Fruit fly (Drosophila melanogaster) whole organism, embryonic: ENCODE measurements around the gene CG10866.

Source experiments
- Atf3 ChIP-seq: fragments of 200-800 bp; sonication (Bioruptor generic); optimal IDR thresholded peaks from 3 replicates; lab custom pipeline; 2016; ENCODE audit warnings: missing biosample characterization, missing genetic modification characterization
- CG10543 ChIP-seq: fragments of 200-800 bp; sonication (Bioruptor generic); optimal IDR thresholded peaks from 3 replicates; lab custom pipeline; 2017; ENCODE audit warnings: missing biosample characterization, mild to moderate bottlenecking, missing genetic modification characterization, moderate library complexity
- CG11093 ChIP-seq: fragments of 200-800 bp; sonication (Bioruptor generic); IDR thresholded peaks from 3 replicates; pipeline ENCODE4 v1.3.6; 2022; ENCODE audit warnings: missing biosample characterization, missing genetic modification characterization
- CG11247 ChIP-seq: fragments of 200-800 bp; sonication (Bioruptor generic); IDR thresholded peaks from 2 replicates; pipeline ENCODE4 v1.3.6; 2022; ENCODE audit warnings: missing biosample characterization, missing genetic modification characterization
- CG1603 ChIP-seq: fragments of 200-800 bp; sonication (Bioruptor generic); optimal IDR thresholded peaks from 2 replicates; lab custom pipeline; 2019; ENCODE audit warnings: missing biosample characterization, mild to moderate bottlenecking, missing genetic modification characterization, moderate library complexity
- CG16863 ChIP-seq: fragments of 200-800 bp; sonication (Bioruptor generic); optimal IDR thresholded peaks from 3 replicates; lab custom pipeline; 2016; ENCODE audit warnings: missing biosample characterization, missing genetic modification characterization
- CG2712 ChIP-seq: fragments of 200-800 bp; optimal IDR thresholded peaks from 3 replicates; lab custom pipeline; 2019; ENCODE audit warnings: missing biosample characterization, mild to moderate bottlenecking, missing genetic modification characterization, moderate library complexity
- CG31441 ChIP-seq: fragments of 200-800 bp; sonication (Bioruptor generic); IDR thresholded peaks from 2 replicates; pipeline ENCODE4 v1.3.6; 2022; ENCODE audit warnings: missing biosample characterization, missing genetic modification characterization
- Dfd ChIP-seq, 2 experiments: fragments of >200 bp; optimal IDR thresholded peaks; 2 replicates each; lab custom pipeline; 2017; ENCODE audit warnings: missing biosample characterization in 2 of 2, missing genetic modification characterization in 2 of 2
- Dp ChIP-seq: fragments of 200-800 bp; sonication (Bioruptor generic); optimal IDR thresholded peaks from 2 replicates; lab custom pipeline; 2018; ENCODE audit warnings: missing biosample characterization, mild to moderate bottlenecking, missing genetic modification characterization, moderate library complexity
- E2f2 ChIP-seq: fragments of 200-800 bp; sonication (Bioruptor generic); IDR thresholded peaks from 2 replicates; pipeline ENCODE4 v1.3.6; 2022; ENCODE audit warnings: missing biosample characterization, missing genetic modification characterization
- Fer1 ChIP-seq: fragments of 200-800 bp; sonication (Bioruptor generic); optimal IDR thresholded peaks from 2 replicates; lab custom pipeline; 2017; ENCODE audit warnings: missing biosample characterization, mild to moderate bottlenecking, missing genetic modification characterization
- HmgZ ChIP-seq: fragments of 200-800 bp; sonication (Bioruptor generic); optimal IDR thresholded peaks from 2 replicates; lab custom pipeline; 2018; ENCODE audit warnings: missing biosample characterization, mild to moderate bottlenecking, missing genetic modification characterization
- Nf-YC ChIP-seq: fragments of 200-800 bp; optimal IDR thresholded peaks from 3 replicates; lab custom pipeline; 2019; ENCODE audit warnings: missing biosample characterization, mild to moderate bottlenecking, missing genetic modification characterization, moderate library complexity
- Spps ChIP-seq: fragments of 200-800 bp; sonication (Bioruptor generic); optimal IDR thresholded peaks from 2 replicates; lab custom pipeline; 2018; ENCODE audit warnings: missing biosample characterization, mild to moderate bottlenecking, missing genetic modification characterization
- amos ChIP-seq: fragments of 200-800 bp; sonication (Bioruptor generic); IDR thresholded peaks from 2 replicates; pipeline ENCODE4 v1.3.6; 2022; ENCODE audit warnings: missing biosample characterization, missing genetic modification characterization; ENCODE audit not compliant: partially characterized antibody
- crol ChIP-seq: fragments of 200-800 bp; sonication (Bioruptor generic); IDR thresholded peaks from 2 replicates; pipeline ENCODE4 v1.3.6; 2022; ENCODE audit warnings: missing biosample characterization, missing genetic modification characterization
- dmrt11E ChIP-seq: fragments of 200-800 bp; sonication (Bioruptor generic); optimal IDR thresholded peaks from 3 replicates; lab custom pipeline; 2018; ENCODE audit warnings: missing biosample characterization, mild to moderate bottlenecking, missing genetic modification characterization, moderate library complexity
- gro ChIP-seq: fragments of 200-800 bp; sonication (Bioruptor generic); optimal IDR thresholded peaks from 2 replicates; lab custom pipeline; 2016; ENCODE audit warnings: missing biosample characterization, missing genetic modification characterization
- pros ChIP-seq: fragments of 200-800 bp; sonication (Bioruptor generic); optimal IDR thresholded peaks from 3 replicates; lab custom pipeline; 2019; ENCODE audit warnings: missing biosample characterization, mild to moderate bottlenecking, missing genetic modification characterization, moderate library complexity
- salm ChIP-seq: fragments of 200-800 bp; sonication (Bioruptor generic); optimal IDR thresholded peaks from 2 replicates; lab custom pipeline; 2018; ENCODE audit warnings: missing biosample characterization, mild to moderate bottlenecking, missing genetic modification characterization
- sens ChIP-seq: fragments of 200-800 bp; sonication (Bioruptor generic); peaks from one replicate; lab custom pipeline; 2016; ENCODE audit warnings: missing biosample characterization, missing genetic modification characterization
- seq ChIP-seq: fragments of 200-800 bp; sonication (Bioruptor generic); IDR thresholded peaks from 2 replicates; pipeline ENCODE4 v1.3.6; 2022; ENCODE audit warnings: missing biosample characterization, missing genetic modification characterization
- slp2 ChIP-seq: fragments of 200-800 bp; sonication (Bioruptor generic); optimal IDR thresholded peaks from 2 replicates; lab custom pipeline; 2016; ENCODE audit warnings: missing biosample characterization, missing genetic modification characterization
- z ChIP-seq: fragments of 200-800 bp; sonication (Bioruptor generic); IDR thresholded peaks from 3 replicates; pipeline ENCODE4 v1.3.6; 2022; ENCODE audit warnings: missing biosample characterization, missing genetic modification characterization

Gene CG10866

DNA sequence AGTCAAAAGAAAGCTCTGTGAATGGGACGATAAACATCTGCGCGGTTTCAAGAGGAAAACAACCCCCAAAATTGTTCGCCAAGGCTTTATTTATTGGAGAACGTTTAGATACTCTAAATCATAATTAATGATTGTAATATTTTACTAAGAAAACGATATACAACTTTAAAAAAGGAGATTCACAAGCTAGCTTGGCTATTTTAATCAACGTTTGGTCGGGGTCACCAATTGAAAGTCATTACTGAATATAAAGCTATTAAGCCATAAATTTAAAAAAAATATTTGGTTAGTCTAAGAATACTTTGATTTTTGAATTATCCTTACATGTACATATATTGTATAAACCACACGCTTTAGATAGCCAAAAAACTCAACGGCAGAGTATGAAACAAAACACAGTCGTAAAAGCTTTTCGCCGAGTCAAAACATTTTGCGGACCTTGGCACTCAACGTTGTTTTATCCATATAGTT lies 45.6 kb downstream of the CG10866 start, which contains the start of gene Fie (continued):
- no peak for TF ChIP-seq Dfd (GFP tag; optimal IDR thresholded peaks at IDR 0.05; lab: Kevin White, UChicago)
- TF ChIP-seq gro (GFP tag; lab: Kevin White, UChicago) = no peak
- no peak for TF ChIP-seq amos (GFP tag; lab: Robert Waterston, UW)
- peak; percentile 55 for TF ChIP-seq CG10543
- TF ChIP-seq CG31441 (GFP tag; lab: Robert Waterston, UW) = peak; percentile 68
- TF ChIP-seq E2f2 (GFP tag; lab: Robert Waterston, UW) = peak; percentile 34
- TF ChIP-seq CG16863 = peak; percentile 13
- no peak for TF ChIP-seq salm (tag; lab: Kevin White, UChicago)
- TF ChIP-seq CG11247 (GFP tag; lab: Robert Waterston, UW) = no peak
- no peak for TF ChIP-seq Atf3 (GFP tag; lab: Kevin White, UChicago)
- TF ChIP-seq CG2712 = peak; percentile 56
- peak; percentile 87 for TF ChIP-seq Fer1 (GFP tag; lab: Kevin White, UChicago)
- TF ChIP-seq CG11093 (GFP tag; lab: Robert Waterston, UW) = no peak
- TF ChIP-seq HmgZ (tag; lab: Kevin White, UChicago) = peak; percentile 43
- no peak for TF ChIP-seq Dp (GFP tag; lab: Kevin White, UChicago)

DNA sequence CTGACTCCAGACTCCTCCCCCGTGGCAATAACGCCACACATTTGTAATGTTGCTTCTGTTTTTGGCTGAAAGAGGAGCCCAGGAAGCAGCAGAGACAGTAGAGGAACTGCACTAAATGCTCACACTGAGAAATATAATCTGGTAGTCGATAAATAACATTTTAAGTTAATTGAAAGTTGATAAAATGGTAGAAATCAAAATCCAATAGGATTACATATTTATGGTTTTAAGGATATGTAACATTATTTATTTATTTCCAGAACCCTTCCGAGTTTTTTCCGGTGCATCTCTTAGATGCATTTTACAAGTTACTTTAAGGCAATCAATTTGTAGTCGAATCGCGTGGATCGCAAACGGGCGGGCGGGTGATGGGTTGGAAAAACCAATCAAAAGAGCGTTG lies 46.9 kb downstream of the CG10866 start:
- TF ChIP-seq dmrt11E (tag; lab: Kevin White, UChicago) (peak; percentile 27), sens (GFP tag; lab: Kevin White, UChicago) (peak; percentile 69), CG1603 (tag; lab: Kevin White, UChicago) (peak; percentile 7), Spps (tag; lab: Kevin White, UChicago) (no peak)

dm6 chr3L:3887392-3887791 lies 50.4 kb downstream of the CG10866 start:
- TF ChIP-seq seq (GFP tag; lab: Robert Waterston, UW) (peak; percentile 31; the same call in 1 of the 2 replicates), slp2 (GFP tag; lab: Kevin White, UChicago) (no peak), crol (GFP tag; lab: Robert Waterston, UW) (0 out of 2 replicates have a peak, but pooled peaks have one; percentile 16), pros (GFP tag; lab: Kevin White, UChicago) (peak; percentile 65), Nf-YC (peak; percentile 63), z (GFP tag; lab: Robert Waterston, UW) (0 out of 3 replicates have a peak, but pooled peaks have one; percentile 14)
